Worm (Caenorhabditis elegans) whole organism, L1 larva: ENCODE results near the gene ZK632.11.

Experiments used
- ceh-82 ChIP-seq, 3 experiments: fragments of 150-350 bp in 1 of 3; sonication (generic microtip) in 2 of 3; optimal IDR thresholded peaks; 2 replicates each; lab custom pipeline; 2014 to 2017; ENCODE audit warnings: missing biosample characterization in 3 of 3, missing genetic modification characterization in 3 of 3
- ces-1 ChIP-seq: fragments of 150-350 bp; optimal IDR thresholded peaks from 2 replicates; lab custom pipeline; 2014; ENCODE audit warnings: missing biosample characterization, missing genetic modification reagents, missing genetic modification characterization
- elt-3 ChIP-seq, 6 experiments: fragments of 150-350 bp in 1 of 6; sonication (generic microtip); optimal IDR thresholded peaks; 2 replicates each; lab custom pipeline; 2017 to 2018; ENCODE audit warnings: missing biosample characterization in 6 of 6, missing genetic modification characterization in 6 of 6, inconsistent platforms in 1 of 6
- lin-35 ChIP-seq, 2 experiments: fragments of 150-350 bp; optimal IDR thresholded peaks; 2 replicates each; lab custom pipeline; 2014; ENCODE audit warnings: missing biosample characterization in 2 of 2, missing genetic modification characterization in 2 of 2, missing genetic modification reagents in 2 of 2
- nhr-12 ChIP-seq: sonication (generic microtip); optimal IDR thresholded peaks from 2 replicates; lab custom pipeline; 2017; ENCODE audit warnings: missing biosample characterization, missing genetic modification characterization
- sox-4 ChIP-seq: sonication (generic microtip); optimal IDR thresholded peaks from 2 replicates; lab custom pipeline; 2016; ENCODE audit warnings: missing genetic modification characterization, missing compliant biosample characterization
- sptf-1 ChIP-seq: fragments of 150-350 bp; optimal IDR thresholded peaks from 2 replicates; lab custom pipeline; 2014; ENCODE audit warnings: missing biosample characterization, missing genetic modification characterization

- TF ChIP-seq ceh-82 (tag; optimal IDR thresholded peaks at IDR 0.05; lab: Kevin White, UChicago) (no peak), nhr-12 (tag; lab: Kevin White, UChicago) (no peak), lin-35 (GFP tag; optimal IDR thresholded peaks at IDR 0.05; lab: Kevin White, UChicago) (no peak), elt-3 (tag; optimal IDR thresholded peaks at IDR 0.05; lab: Kevin White, UChicago) (no peak), ces-1 (GFP tag; lab: Kevin White, UChicago) (no peak), sptf-1 (tag; lab: Kevin White, UChicago) (no peak), sox-4 (tag; lab: Kevin White, UChicago) (no peak)
Measured at ce11 chrIII:9860201-9860780, 32.6 kb downstream of the ZK632.11 start, which contains the start of gene twk-48.
